Fruit fly (Drosophila melanogaster) whole organism, larva: ENCODE results near the gene fau.

ENCODE experiments used
- noc ChIP-seq: fragments of 200-800 bp; sonication (Bioruptor generic); optimal IDR thresholded peaks from 3 replicates; lab custom pipeline; 2019; ENCODE audit warnings: missing biosample characterization, mild to moderate bottlenecking, missing genetic modification characterization, moderate library complexity

The fau gene

dm6 chr3R:10777274-10777673, at the start of gene fau, which contains the start of the genes CG45076 and CG45078:
fau (minus strand) TSS chr3R:10777374.
CG45076 (minus strand) TSS chr3R:10777374.
CG45078 (minus strand) TSS chr3R:10777374.
- no peak for TF ChIP-seq noc (tag; lab: Kevin White, UChicago)

dm6 chr3R:10815032-10815431, 37.9 kb upstream of the fau start, which contains the start of the genes CG14693 and TTLL15:
CG14693 (minus strand) TSS chr3R:10815047.
TTLL15 (plus strand) TSS chr3R:10815288.
- no peak for TF ChIP-seq noc (tag; lab: Kevin White, UChicago)

- TF ChIP-seq noc (tag; lab: Kevin White, UChicago): no peak
Observed at dm6 chr3R:10803855-10804254, 26.7 kb upstream of the fau start, which contains the start of gene CG14692. CG14692 (minus strand) TSS chr3R:10803955.

- no peak for TF ChIP-seq noc (tag; lab: Kevin White, UChicago)
Observed at dm6 chr3R:10792604-10793003, 15.4 kb upstream of the fau start, which contains the start of gene CG14687. CG14687 (plus strand) TSS chr3R:10792904.

dm6 chr3R:10788186-10788585, 11.0 kb upstream of the fau start, which contains the start of the genes Art1 and Mcm5:
Art1 (minus strand) TSS chr3R:10788226.
Mcm5 (plus strand) TSS chr3R:10788524.
- peak; percentile 49 for TF ChIP-seq noc (tag; lab: Kevin White, UChicago)

- peak; percentile 70 for TF ChIP-seq noc (tag; lab: Kevin White, UChicago)
Observed at dm6 chr3R:10784058-10784499, 6.9 kb upstream of the fau start, which contains the start of the genes mRpL37 and Rbp1. mRpL37 (minus strand) TSS chr3R:10784092. Rbp1 (plus strand) TSS chr3R:10784383.

- no peak for TF ChIP-seq noc (tag; lab: Kevin White, UChicago)
Observed at dm6 chr3R:10782167-10782566, 5.0 kb upstream of the fau start, which contains the start of gene CG42633. CG42633 (minus strand) TSS chr3R:10782267.

dm6 chr3R:10780161-10780560, 3.0 kb upstream of the fau start:
- no peak for TF ChIP-seq noc (tag; lab: Kevin White, UChicago)

- TF ChIP-seq noc (tag; lab: Kevin White, UChicago): no peak
Observed at dm6 chr3R:10779269-10779668, 2.1 kb upstream of the fau start, which contains the start of gene Desi. Desi (plus strand) TSS chr3R:10779569.

- TF ChIP-seq noc (tag; lab: Kevin White, UChicago): no peak
Observed at dm6 chr3R:10778151-10778550, 977 bp upstream of the fau start.

dm6 chr3R:10776047-10776659, 1.0 kb downstream of the fau start:
- no peak for TF ChIP-seq noc (tag; lab: Kevin White, UChicago)

- no peak for TF ChIP-seq noc (tag; lab: Kevin White, UChicago)
Observed at dm6 chr3R:10775246-10775645, 1.9 kb downstream of the fau start.

dm6 chr3R:10767526-10767925, 9.6 kb downstream of the fau start, which contains the start of gene TfIIFbeta:
TfIIFbeta (minus strand) TSS chr3R:10767804.
- no peak for TF ChIP-seq noc (tag; lab: Kevin White, UChicago)

- TF ChIP-seq noc (tag; lab: Kevin White, UChicago): no peak
Observed at dm6 chr3R:10761980-10762379, 15.2 kb downstream of the fau start.

- peak; percentile 54 for TF ChIP-seq noc (tag; lab: Kevin White, UChicago)
Observed at dm6 chr3R:10760966-10761855, 16.0 kb downstream of the fau start, which contains the start of the genes MED7 and Cap-H2. MED7 (minus strand) TSS chr3R:10761032. Cap-H2 (plus strand) TSS chr3R:10761310.
